Worm (Caenorhabditis elegans) whole organism, L1 larva: ENCODE measurements around the gene ekl-5.

Experiments
- C16A3.4 ChIP-seq: fragments of 150-350 bp; optimal IDR thresholded peaks from 2 replicates; lab custom pipeline; 2014; ENCODE audit warnings: missing biosample characterization, missing genetic modification characterization
- C34B4.2 ChIP-seq: sonication (generic microtip); optimal IDR thresholded peaks from 2 replicates; lab custom pipeline; 2017; ENCODE audit warnings: mild to moderate bottlenecking, missing genetic modification characterization, missing compliant biosample characterization
- F16B12.6 ChIP-seq: fragments of 150-350 bp; optimal IDR thresholded peaks from 2 replicates; lab custom pipeline; 2014; ENCODE audit warnings: missing biosample characterization, missing genetic modification characterization
- ama-1 ChIP-seq: fragments of 150-350 bp; optimal IDR thresholded peaks from 2 replicates; lab custom pipeline; 2014
- blmp-1 ChIP-seq: fragments of 150-350 bp; optimal IDR thresholded peaks from 2 replicates; lab custom pipeline; 2014; ENCODE audit warnings: missing biosample characterization, missing genetic modification characterization
- ceh-88 ChIP-seq: fragments of 200-800 bp; sonication (Bioruptor generic); IDR thresholded peaks from 2 replicates; pipeline ENCODE4 v1.3.6; 2022; ENCODE audit warnings: missing genetic modification characterization, missing compliant biosample characterization
- ceh-90 ChIP-seq: sonication (generic microtip); optimal IDR thresholded peaks from 2 replicates; lab custom pipeline; 2016; ENCODE audit warnings: missing genetic modification characterization, missing compliant biosample characterization
- ces-1 ChIP-seq: fragments of 150-350 bp; optimal IDR thresholded peaks from 2 replicates; lab custom pipeline; 2014; ENCODE audit warnings: missing biosample characterization, missing genetic modification reagents, missing genetic modification characterization
- dpl-1 ChIP-seq, 3 experiments: fragments of 150-350 bp in 2 of 3; sonication (generic microtip) in 1 of 3; optimal IDR thresholded peaks; 2 replicates each; lab custom pipeline; 2014 to 2017; ENCODE audit warnings: missing biosample characterization in 3 of 3, missing genetic modification characterization in 3 of 3, missing genetic modification reagents in 3 of 3
- dsc-1 ChIP-seq: sonication (generic microtip); optimal IDR thresholded peaks from 2 replicates; lab custom pipeline; 2016; ENCODE audit warnings: mild to moderate bottlenecking, missing genetic modification characterization, missing compliant biosample characterization
- efl-1 ChIP-seq, 4 experiments: fragments of 150-350 bp; optimal IDR thresholded peaks in 3 of 4; peaks in 1 of 4; 1 replicate in 1 of 4; 2 replicates in 3 of 4; lab custom pipeline; 2014; ENCODE audit warnings: missing biosample characterization in 2 of 4, missing genetic modification characterization in 2 of 4, missing genetic modification reagents in 2 of 4
- egl-13 ChIP-seq: sonication (generic microtip); optimal IDR thresholded peaks from 2 replicates; lab custom pipeline; 2016; ENCODE audit warnings: missing genotype, missing genetic modification reagents, missing genetic modification characterization, missing compliant biosample characterization
- elt-2 ChIP-seq: sonication (generic microtip); optimal IDR thresholded peaks from 2 replicates; lab custom pipeline; 2016; ENCODE audit warnings: missing genetic modification characterization, mild to moderate bottlenecking, inconsistent platforms, missing compliant biosample characterization, missing genetic modification reagents
- elt-3 ChIP-seq, 6 experiments: fragments of 150-350 bp in 1 of 6; sonication (generic microtip); optimal IDR thresholded peaks; 2 replicates each; lab custom pipeline; 2017 to 2018; ENCODE audit warnings: missing biosample characterization in 6 of 6, missing genetic modification characterization in 6 of 6, inconsistent platforms in 1 of 6
- fkh-4 ChIP-seq: sonication (generic microtip); optimal IDR thresholded peaks from 2 replicates; lab custom pipeline; 2016; ENCODE audit warnings: missing compliant biosample characterization, missing genetic modification characterization, borderline replicate concordance
- hlh-4 ChIP-seq: sonication (generic microtip); optimal IDR thresholded peaks from 2 replicates; lab custom pipeline; 2016; ENCODE audit warnings: mild to moderate bottlenecking, missing genetic modification characterization, missing compliant biosample characterization
- hpl-2 ChIP-seq: fragments of 150-350 bp; optimal IDR thresholded peaks from 2 replicates; lab custom pipeline; 2014; ENCODE audit warnings: missing biosample characterization, missing genetic modification reagents, missing genetic modification characterization
- isw-1 ChIP-seq: fragments of 200-800 bp; sonication (Bioruptor generic); IDR thresholded peaks from 2 replicates; pipeline ENCODE4 v1.3.6; 2022; ENCODE audit warnings: missing genetic modification characterization, missing compliant biosample characterization
- lin-13 ChIP-seq: fragments of 150-350 bp; optimal IDR thresholded peaks from 2 replicates; lab custom pipeline; 2014; ENCODE audit warnings: missing biosample characterization, missing genetic modification reagents, missing genetic modification characterization
- lin-14 ChIP-seq: fragments of 200-800 bp; sonication (Bioruptor generic); optimal IDR thresholded peaks from 2 replicates; lab custom pipeline; 2018; ENCODE audit warnings: mild to moderate bottlenecking, missing genetic modification characterization, moderate library complexity, missing compliant biosample characterization
- lin-15B ChIP-seq: fragments of 150-350 bp; sonication (generic microtip); optimal IDR thresholded peaks from 3 replicates; lab custom pipeline; 2014; ENCODE audit warnings: missing biosample characterization, missing genetic modification characterization
- lin-35 ChIP-seq, 2 experiments: fragments of 150-350 bp; optimal IDR thresholded peaks; 2 replicates each; lab custom pipeline; 2014; ENCODE audit warnings: missing biosample characterization in 2 of 2, missing genetic modification characterization in 2 of 2, missing genetic modification reagents in 2 of 2
- lsy-2 ChIP-seq, 2 experiments: fragments of 150-350 bp; optimal IDR thresholded peaks; 2 replicates each; lab custom pipeline; 2014; ENCODE audit warnings: missing biosample characterization in 2 of 2, missing genetic modification characterization in 2 of 2
- nhr-19 ChIP-seq: fragments of 200-800 bp; sonication (Bioruptor generic); conservative IDR thresholded peaks from 2 replicates; pipeline ENCODE4 v1.3.6; 2022; ENCODE audit warnings: missing genetic modification characterization, missing compliant biosample characterization
- nhr-20 ChIP-seq: sonication (generic microtip); optimal IDR thresholded peaks from 2 replicates; lab custom pipeline; 2016; ENCODE audit warnings: mild to moderate bottlenecking, missing genetic modification characterization, missing compliant biosample characterization
- nhr-237 ChIP-seq: fragments of 150-350 bp; optimal IDR thresholded peaks from 2 replicates; lab custom pipeline; 2014; ENCODE audit warnings: missing biosample characterization, missing genetic modification characterization
- nhr-28 ChIP-seq: fragments of 150-350 bp; optimal IDR thresholded peaks from 2 replicates; lab custom pipeline; 2014; ENCODE audit warnings: missing biosample characterization, missing genetic modification characterization
- nhr-47 ChIP-seq: sonication (generic microtip); optimal IDR thresholded peaks from 2 replicates; lab custom pipeline; 2016; ENCODE audit warnings: mild to moderate bottlenecking, missing genetic modification characterization, moderate library complexity, missing compliant biosample characterization
- nhr-71 ChIP-seq: sonication (generic microtip); optimal IDR thresholded peaks from 2 replicates; lab custom pipeline; 2016; ENCODE audit warnings: mild to moderate bottlenecking, missing genetic modification characterization, moderate library complexity, missing compliant biosample characterization
- nhr-76 ChIP-seq: sonication (generic microtip); optimal IDR thresholded peaks from 2 replicates; lab custom pipeline; 2017; ENCODE audit warnings: missing biosample characterization, missing genetic modification characterization
- nhr-77 ChIP-seq: fragments of 150-350 bp; optimal IDR thresholded peaks from 2 replicates; lab custom pipeline; 2014; ENCODE audit warnings: missing biosample characterization, missing genetic modification characterization
- nhr-84 ChIP-seq: sonication (generic microtip); optimal IDR thresholded peaks from 2 replicates; lab custom pipeline; 2017; ENCODE audit warnings: missing biosample characterization, missing genetic modification characterization
- nhr-85 ChIP-seq: sonication (generic microtip); peaks from one replicate; lab custom pipeline; 2016; ENCODE audit warnings: missing genetic modification characterization, inconsistent platforms, missing compliant biosample characterization
- nhr-90 ChIP-seq: sonication (generic microtip); optimal IDR thresholded peaks from 2 replicates; lab custom pipeline; 2016; ENCODE audit warnings: mild to moderate bottlenecking, missing genetic modification characterization, missing compliant biosample characterization; ENCODE audit not compliant: poor library complexity
- pag-3 ChIP-seq: sonication (generic microtip); optimal IDR thresholded peaks from 2 replicates; lab custom pipeline; 2017; ENCODE audit warnings: missing genetic modification characterization, mild to moderate bottlenecking, missing compliant biosample characterization, antibody characterized with exemption, borderline replicate concordance; ENCODE audit not compliant: insufficient read depth
- pqm-1 ChIP-seq: sonication (generic microtip); optimal IDR thresholded peaks from 3 replicates; lab custom pipeline; 2017; ENCODE audit warnings: missing biosample characterization, missing genetic modification characterization
- skn-1 ChIP-seq: fragments of 150-350 bp; optimal IDR thresholded peaks from 2 replicates; lab custom pipeline; 2014; ENCODE audit warnings: missing biosample characterization, missing genetic modification characterization
- snu-23 ChIP-seq: sonication (generic microtip); optimal IDR thresholded peaks from 2 replicates; lab custom pipeline; 2016; ENCODE audit warnings: missing genetic modification characterization, missing compliant biosample characterization
- tbx-2 ChIP-seq: sonication (generic microtip); optimal IDR thresholded peaks from 2 replicates; lab custom pipeline; 2016; ENCODE audit warnings: missing genetic modification characterization, missing compliant biosample characterization
- tlp-1 ChIP-seq: fragments of 150-350 bp; optimal IDR thresholded peaks from 2 replicates; lab custom pipeline; 2014; ENCODE audit warnings: missing biosample characterization, missing genetic modification characterization
- unc-130 ChIP-seq: fragments of 150-350 bp; optimal IDR thresholded peaks from 2 replicates; lab custom pipeline; 2017; ENCODE audit warnings: missing biosample characterization, missing genetic modification characterization, inconsistent platforms
- unc-62 ChIP-seq: fragments of 150-350 bp; optimal IDR thresholded peaks from 2 replicates; lab custom pipeline; 2014; ENCODE audit warnings: missing biosample characterization, missing genetic modification reagents, missing genetic modification characterization
- zip-4 ChIP-seq: fragments of 200-800 bp; sonication (Bioruptor generic); optimal IDR thresholded peaks from 2 replicates; lab custom pipeline; 2018; ENCODE audit warnings: mild to moderate bottlenecking, missing genetic modification characterization, moderate library complexity, missing compliant biosample characterization

ekl-5 gene

ce11 chrX:13937910-13938309 is 20.9 kb upstream of the ekl-5 start (continued):
- TF ChIP-seq lsy-2 (tag; optimal IDR thresholded peaks at IDR 0.05; lab: Kevin White, UChicago) (peak in 1 of 2 experiments; percentile 56), isw-1 (no peak), dpl-1 (GFP tag; optimal IDR thresholded peaks at IDR 0.05; lab: Kevin White, UChicago) (no peak), hlh-4 (no peak), nhr-19 (GFP tag; lab: Robert Waterston, UW) (0 out of 2 replicates have a peak, but pooled peaks have one; percentile 1), nhr-28 (tag; lab: Kevin White, UChicago) (no peak), pag-3 (tag; lab: Kevin White, UChicago) (no peak), ceh-88 (GFP tag; lab: Robert Waterston, UW) (no peak), dsc-1 (tag; lab: Kevin White, UChicago) (no peak), zip-4 (GFP tag; lab: Kevin White, UChicago) (no peak), elt-3 (tag; optimal IDR thresholded peaks at IDR 0.05; lab: Kevin White, UChicago) (peak; percentile 71 to 98 (median 92)), lin-35 (GFP tag; optimal IDR thresholded peaks at IDR 0.05; lab: Kevin White, UChicago) (no peak), snu-23 (GFP tag; lab: Kevin White, UChicago) (peak; percentile 12), nhr-90 (tag; lab: Kevin White, UChicago) (peak; percentile 0), skn-1 (no peak), hpl-2 (GFP tag; lab: Kevin White, UChicago) (no peak), lin-13 (GFP tag; lab: Kevin White, UChicago) (no peak), ces-1 (no peak), nhr-47 (tag; lab: Kevin White, UChicago) (no peak), C34B4.2 (tag; lab: Kevin White, UChicago) (no peak), lin-15B (tag; lab: Kevin White, UChicago) (no peak), fkh-4 (tag; lab: Kevin White, UChicago) (no peak), nhr-85 (peak; percentile 73), F16B12.6 (tag; lab: Kevin White, UChicago) (no peak), nhr-237 (no peak), tbx-2 (no peak), egl-13 (tag; lab: Kevin White, UChicago) (no peak), nhr-77 (tag; lab: Kevin White, UChicago) (no peak), ama-1 (no peak), tlp-1 (tag; lab: Kevin White, UChicago) (no peak), nhr-76 (no peak)

ce11 chrX:13937350-13937749 is 20.4 kb upstream of the ekl-5 start:
- TF ChIP-seq elt-2 (tag; lab: Kevin White, UChicago), result peak; percentile 96
- TF ChIP-seq lin-14 (GFP tag; lab: Kevin White, UChicago), result peak; percentile 28
- TF ChIP-seq hpl-2 (GFP tag; lab: Kevin White, UChicago), result no peak
- TF ChIP-seq pqm-1 (tag; lab: Kevin White, UChicago), result peak; percentile 97
- no peak for TF ChIP-seq ceh-88 (GFP tag; lab: Robert Waterston, UW)
- TF ChIP-seq efl-1 (optimal IDR thresholded peaks at IDR 0.05; lab: Kevin White, UChicago), result no peak
- peak in 1 of 2 experiments; percentile 12 for TF ChIP-seq efl-1 (GFP tag; optimal IDR thresholded peaks at IDR 0.05 in 1 of 2; lab: Kevin White, UChicago)
- peak; percentile 97 to 100 (median 99) for TF ChIP-seq elt-3 (tag; optimal IDR thresholded peaks at IDR 0.05; lab: Kevin White, UChicago)
- peak; percentile 26 for TF ChIP-seq unc-130 (tag; lab: Kevin White, UChicago)

ce11 chrX:13936719-13937118 is 19.7 kb upstream of the ekl-5 start:
- TF ChIP-seq blmp-1 (tag; lab: Kevin White, UChicago), result peak; percentile 56
- no peak for TF ChIP-seq unc-62
- peak; percentile 36 for TF ChIP-seq tbx-2
- TF ChIP-seq elt-3 (tag; optimal IDR thresholded peaks at IDR 0.05; lab: Kevin White, UChicago), result peak; percentile 68 to 98 (median 82)
- TF ChIP-seq snu-23 (GFP tag; lab: Kevin White, UChicago), result peak; percentile 42
- no peak for TF ChIP-seq C16A3.4 (tag; lab: Kevin White, UChicago)
- no peak for TF ChIP-seq efl-1 (optimal IDR thresholded peaks at IDR 0.05; lab: Kevin White, UChicago)
- peak in 1 of 2 experiments; percentile 59 for TF ChIP-seq efl-1 (GFP tag; optimal IDR thresholded peaks at IDR 0.05 in 1 of 2; lab: Kevin White, UChicago)
- no peak for TF ChIP-seq fkh-4 (tag; lab: Kevin White, UChicago)
- peak; percentile 39 for TF ChIP-seq nhr-90 (tag; lab: Kevin White, UChicago)
- TF ChIP-seq nhr-19 (GFP tag; lab: Robert Waterston, UW), result 0 out of 2 replicates have a peak, but pooled peaks have one; percentile 7
- TF ChIP-seq lin-35 (GFP tag; optimal IDR thresholded peaks at IDR 0.05; lab: Kevin White, UChicago), result peak in 1 of 2 experiments; percentile 30
- peak; percentile 35 for TF ChIP-seq lin-14 (GFP tag; lab: Kevin White, UChicago)
- no peak for TF ChIP-seq nhr-84
- no peak for TF ChIP-seq pqm-1 (tag; lab: Kevin White, UChicago)
- peak; percentile 88 for TF ChIP-seq nhr-85
- no peak for TF ChIP-seq F16B12.6 (tag; lab: Kevin White, UChicago)
- peak; percentile 41 for TF ChIP-seq nhr-71 (tag; lab: Kevin White, UChicago)
- TF ChIP-seq C34B4.2 (tag; lab: Kevin White, UChicago), result no peak
- TF ChIP-seq nhr-20 (tag; lab: Kevin White, UChicago), result peak; percentile 67
- no peak for TF ChIP-seq ceh-90 (tag; lab: Kevin White, UChicago)
- TF ChIP-seq, all 84 proteins: peak for 12
